Worm (Caenorhabditis elegans) whole organism, L4 larva: ENCODE data around the gene cdc-48.1.

Experiments
- F26F4.8 ChIP-seq: fragments of 200-800 bp; sonication (Bioruptor generic); conservative IDR thresholded peaks from 2 replicates; pipeline ENCODE4 v1.3.6; 2022; ENCODE audit warnings: missing genetic modification characterization, missing compliant biosample characterization
- F37D6.2 ChIP-seq: sonication (generic microtip); optimal IDR thresholded peaks from 2 replicates; lab custom pipeline; 2016; ENCODE audit warnings: mild to moderate bottlenecking, missing genetic modification characterization, missing compliant biosample characterization
- F49E8.2 ChIP-seq: sonication (generic microtip); optimal IDR thresholded peaks from 2 replicates; lab custom pipeline; 2016; ENCODE audit warnings: missing compliant biosample characterization, mild to moderate bottlenecking, missing genetic modification characterization, borderline replicate concordance
- R02D3.7 ChIP-seq: fragments of 150-350 bp; sonication (generic microtip); optimal IDR thresholded peaks from 3 replicates; lab custom pipeline; 2014; ENCODE audit warnings: missing biosample characterization, missing genetic modification characterization
- T20F7.1 ChIP-seq: fragments of 200-800 bp; sonication (Bioruptor generic); optimal IDR thresholded peaks from 2 replicates; lab custom pipeline; 2018; ENCODE audit warnings: mild to moderate bottlenecking, missing genetic modification characterization, missing compliant biosample characterization
- Y105C5A.15 ChIP-seq: fragments of 200-800 bp; sonication (Bioruptor generic); IDR thresholded peaks from 2 replicates; pipeline ENCODE4 v1.3.6; 2022; ENCODE audit warnings: missing genetic modification characterization, missing compliant biosample characterization
- Y48G9A.11 ChIP-seq: fragments of 200-800 bp; sonication (Bioruptor generic); IDR thresholded peaks from 2 replicates; pipeline ENCODE4 v1.3.6; 2022; ENCODE audit warnings: missing genetic modification reagents, missing genetic modification characterization, missing compliant biosample characterization
- Y75B8A.6 ChIP-seq: fragments of 200-800 bp; sonication (Bioruptor generic); IDR thresholded peaks from 2 replicates; pipeline ENCODE4 v1.3.6; 2022; ENCODE audit warnings: missing genetic modification reagents, missing genetic modification characterization, missing compliant biosample characterization
- ZK337.2 ChIP-seq: fragments of 200-800 bp; sonication (Bioruptor generic); IDR thresholded peaks from 2 replicates; pipeline ENCODE4 v1.3.6; 2022; ENCODE audit warnings: missing genetic modification reagents, missing genetic modification characterization, missing compliant biosample characterization
- ZK546.5 ChIP-seq, 2 experiments: sonication (generic microtip); optimal IDR thresholded peaks; 2 replicates each; lab custom pipeline; 2017; ENCODE audit warnings: missing biosample characterization in 2 of 2, missing genetic modification characterization in 2 of 2
- aha-1 ChIP-seq: fragments of 150-350 bp; peaks from one replicate; lab custom pipeline; 2014; ENCODE audit warnings: missing biosample characterization, missing genetic modification characterization
- ama-1 ChIP-seq: fragments of 150-350 bp; optimal IDR thresholded peaks from 2 replicates; lab custom pipeline; 2014; ENCODE audit warnings: inconsistent platforms, mixed read lengths
- arid-1 ChIP-seq: fragments of 200-800 bp; sonication (Bioruptor generic); conservative IDR thresholded peaks from 2 replicates; pipeline ENCODE4 v1.3.6; 2022; ENCODE audit warnings: missing genetic modification reagents, missing genetic modification characterization, missing compliant biosample characterization
- ceh-20 ChIP-seq: fragments of 200-800 bp; sonication (Bioruptor generic); IDR thresholded peaks from 2 replicates; pipeline ENCODE4 v1.3.6; 2022; ENCODE audit warnings: missing genetic modification reagents, missing genetic modification characterization, missing compliant biosample characterization
- ceh-28 ChIP-seq: fragments of 150-350 bp; optimal IDR thresholded peaks from 2 replicates; lab custom pipeline; 2014; ENCODE audit warnings: missing biosample characterization, missing genetic modification reagents, missing genetic modification characterization
- ceh-44 ChIP-seq: fragments of 200-800 bp; sonication (Bioruptor generic); IDR thresholded peaks from 2 replicates; pipeline ENCODE4 v1.3.6; 2022; ENCODE audit warnings: missing genetic modification reagents, missing genetic modification characterization, missing compliant biosample characterization
- daf-16 ChIP-seq, 3 experiments: sonication (generic microtip); optimal IDR thresholded peaks; 2 replicates each; lab custom pipeline; 2016 to 2017; ENCODE audit warnings: missing genetic modification characterization in 3 of 3, missing genetic modification reagents in 3 of 3, mild to moderate bottlenecking in 2 of 3, missing compliant biosample characterization in 2 of 3, missing biosample characterization in 1 of 3, moderate library complexity in 1 of 3
- daf-19 ChIP-seq: fragments of 200-800 bp; sonication (Bioruptor generic); conservative IDR thresholded peaks from 2 replicates; pipeline ENCODE4 v1.3.6; 2022; ENCODE audit warnings: missing genetic modification characterization, missing compliant biosample characterization
- daf-8 ChIP-seq: fragments of 200-800 bp; sonication (Bioruptor generic); IDR thresholded peaks from 2 replicates; pipeline ENCODE4 v1.3.6; 2022; ENCODE audit warnings: missing genetic modification characterization, missing compliant biosample characterization
- dmd-6 ChIP-seq: fragments of 200-800 bp; sonication (Bioruptor generic); IDR thresholded peaks from 2 replicates; pipeline ENCODE4 v1.3.6; 2022; ENCODE audit warnings: missing genetic modification reagents, missing genetic modification characterization, missing compliant biosample characterization
- dmd-9 ChIP-seq: fragments of 200-800 bp; sonication (Bioruptor generic); IDR thresholded peaks from 2 replicates; pipeline ENCODE4 v1.3.6; 2022; ENCODE audit warnings: missing genetic modification reagents, missing genetic modification characterization, missing compliant biosample characterization
- dve-1 ChIP-seq: sonication (generic microtip); optimal IDR thresholded peaks from 2 replicates; lab custom pipeline; 2017; ENCODE audit warnings: antibody characterized with exemption, mild to moderate bottlenecking, missing genetic modification characterization, missing compliant biosample characterization; ENCODE audit not compliant: insufficient read depth
- hif-1 ChIP-seq, 2 experiments: sonication (generic microtip); optimal IDR thresholded peaks; 2 replicates each; lab custom pipeline; 2016 to 2017; ENCODE audit warnings: missing compliant biosample characterization in 2 of 2, missing genetic modification characterization in 2 of 2, missing genetic modification reagents in 2 of 2, missing genotype in 2 of 2, mild to moderate bottlenecking in 1 of 2
- hlh-11 ChIP-seq: fragments of 200-800 bp; sonication (Bioruptor generic); optimal IDR thresholded peaks from 2 replicates; lab custom pipeline; 2018; ENCODE audit warnings: mild to moderate bottlenecking, missing genetic modification characterization, missing compliant biosample characterization
- hlh-30 ChIP-seq: sonication (generic microtip); optimal IDR thresholded peaks from 2 replicates; lab custom pipeline; 2017; ENCODE audit warnings: antibody characterized with exemption, mild to moderate bottlenecking, missing genetic modification characterization, missing compliant biosample characterization; ENCODE audit not compliant: insufficient read depth
- hmg-1.1 ChIP-seq: fragments of 200-800 bp; sonication (Bioruptor generic); IDR thresholded peaks from 2 replicates; pipeline ENCODE4 v1.3.6; 2022; ENCODE audit warnings: missing genetic modification reagents, missing genetic modification characterization, missing compliant biosample characterization
- lim-7 ChIP-seq: fragments of 200-800 bp; sonication (Bioruptor generic); IDR thresholded peaks from 2 replicates; pipeline ENCODE4 v1.3.6; 2022; ENCODE audit warnings: missing genetic modification characterization, missing compliant biosample characterization
- lin-1 ChIP-seq: fragments of 200-800 bp; sonication (Bioruptor generic); IDR thresholded peaks from 2 replicates; pipeline ENCODE4 v1.3.6; 2022; ENCODE audit warnings: missing genetic modification reagents, missing genetic modification characterization, missing compliant biosample characterization
- lin-39 ChIP-seq: fragments of 150-350 bp; optimal IDR thresholded peaks from 2 replicates; lab custom pipeline; 2014; ENCODE audit warnings: missing biosample characterization, missing genetic modification reagents, missing genetic modification characterization
- madf-5 ChIP-seq, 2 experiments: fragments of 200-800 bp; sonication (Bioruptor generic); IDR thresholded peaks; 2 replicates each; pipeline ENCODE4 v1.3.6; 2022; ENCODE audit warnings: missing compliant biosample characterization in 2 of 2, missing genetic modification characterization in 2 of 2
- mdl-1 ChIP-seq, 2 experiments: fragments of 150-350 bp in 1 of 2; sonication (generic microtip) in 1 of 2; optimal IDR thresholded peaks; 2 replicates each; lab custom pipeline; 2014 to 2017; ENCODE audit warnings: missing biosample characterization in 2 of 2, missing genetic modification characterization in 2 of 2
- mep-1 ChIP-seq: fragments of 150-350 bp; sonication (generic microtip); optimal IDR thresholded peaks from 3 replicates; lab custom pipeline; 2014; ENCODE audit warnings: missing biosample characterization, missing genetic modification characterization
- mxl-2 ChIP-seq: fragments of 200-800 bp; sonication (Bioruptor generic); conservative IDR thresholded peaks from 2 replicates; pipeline ENCODE4 v1.3.6; 2022; ENCODE audit warnings: missing genetic modification reagents, missing genetic modification characterization, missing compliant biosample characterization
- nhr-10 ChIP-seq: fragments of 150-350 bp; optimal IDR thresholded peaks from 2 replicates; lab custom pipeline; 2014; ENCODE audit warnings: missing biosample characterization, missing genetic modification characterization
- nhr-102 ChIP-seq: sonication (generic microtip); optimal IDR thresholded peaks from 2 replicates; lab custom pipeline; 2016; ENCODE audit warnings: mild to moderate bottlenecking, missing genetic modification characterization, moderate library complexity, missing compliant biosample characterization
- nhr-11 ChIP-seq: fragments of 150-350 bp; optimal IDR thresholded peaks from 2 replicates; lab custom pipeline; 2014; ENCODE audit warnings: missing biosample characterization, missing genetic modification characterization
- nhr-41 ChIP-seq: fragments of 200-800 bp; sonication (Bioruptor generic); IDR thresholded peaks from 2 replicates; pipeline ENCODE4 v1.3.6; 2022; ENCODE audit warnings: missing genetic modification reagents, missing genetic modification characterization, missing compliant biosample characterization
- nhr-6 ChIP-seq: fragments of 150-350 bp; optimal IDR thresholded peaks from 2 replicates; lab custom pipeline; 2014; ENCODE audit warnings: missing biosample characterization, missing genetic modification characterization
- sdz-12 ChIP-seq: fragments of 200-800 bp; sonication (Bioruptor generic); optimal IDR thresholded peaks from 2 replicates; lab custom pipeline; 2018; ENCODE audit warnings: mild to moderate bottlenecking, missing genetic modification characterization, missing compliant biosample characterization
- set-16 ChIP-seq: fragments of 200-800 bp; sonication (Bioruptor generic); IDR thresholded peaks from 2 replicates; pipeline ENCODE4 v1.3.6; 2022; ENCODE audit warnings: missing genetic modification reagents, missing genetic modification characterization, missing compliant biosample characterization
- skn-1 ChIP-seq: fragments of 150-350 bp; optimal IDR thresholded peaks from 2 replicates; lab custom pipeline; 2014; ENCODE audit warnings: missing biosample characterization, missing genetic modification characterization
- spr-1 ChIP-seq: sonication (generic microtip); optimal IDR thresholded peaks from 2 replicates; lab custom pipeline; 2016; ENCODE audit warnings: mild to moderate bottlenecking, missing genetic modification characterization, missing compliant biosample characterization
- tra-1 ChIP-seq: fragments of 200-800 bp; sonication (Bioruptor generic); IDR thresholded peaks from 2 replicates; pipeline ENCODE4 v1.3.6; 2022; ENCODE audit warnings: missing genetic modification reagents, missing genetic modification characterization, missing compliant biosample characterization
- unc-39 ChIP-seq: sonication (generic microtip); optimal IDR thresholded peaks from 2 replicates; lab custom pipeline; 2017; ENCODE audit warnings: missing biosample characterization, missing genetic modification characterization
- unc-62 ChIP-seq, 3 experiments: fragments of 150-350 bp in 1 of 3; sonication (generic microtip); optimal IDR thresholded peaks in 2 of 3; peaks in 1 of 3; 1 replicate in 1 of 3; 2 replicates in 2 of 3; lab custom pipeline; 2014 to 2017; ENCODE audit warnings: missing biosample characterization in 3 of 3, missing genetic modification characterization in 3 of 3, missing genetic modification reagents in 3 of 3, missing genotype in 1 of 3
- vab-7 ChIP-seq: fragments of 200-800 bp; sonication (Bioruptor generic); IDR thresholded peaks from 2 replicates; pipeline ENCODE4 v1.3.6; 2022; ENCODE audit warnings: missing genetic modification reagents, missing genetic modification characterization, missing compliant biosample characterization
- zag-1 ChIP-seq: fragments of 150-350 bp; optimal IDR thresholded peaks from 2 replicates; lab custom pipeline; 2014; ENCODE audit warnings: missing biosample characterization, missing genetic modification characterization
- zfp-2 ChIP-seq: sonication (generic microtip); optimal IDR thresholded peaks from 2 replicates; lab custom pipeline; 2016; ENCODE audit warnings: mild to moderate bottlenecking, missing genetic modification characterization, missing compliant biosample characterization
- zip-11 ChIP-seq: fragments of 200-800 bp; sonication (Bioruptor generic); IDR thresholded peaks from 2 replicates; pipeline ENCODE4 v1.3.6; 2022; ENCODE audit warnings: missing genetic modification characterization, missing compliant biosample characterization
- zip-2 ChIP-seq: fragments of 150-350 bp; optimal IDR thresholded peaks from 2 replicates; lab custom pipeline; 2014; ENCODE audit warnings: missing biosample characterization, missing genetic modification characterization

Gene cdc-48.1

DNA sequence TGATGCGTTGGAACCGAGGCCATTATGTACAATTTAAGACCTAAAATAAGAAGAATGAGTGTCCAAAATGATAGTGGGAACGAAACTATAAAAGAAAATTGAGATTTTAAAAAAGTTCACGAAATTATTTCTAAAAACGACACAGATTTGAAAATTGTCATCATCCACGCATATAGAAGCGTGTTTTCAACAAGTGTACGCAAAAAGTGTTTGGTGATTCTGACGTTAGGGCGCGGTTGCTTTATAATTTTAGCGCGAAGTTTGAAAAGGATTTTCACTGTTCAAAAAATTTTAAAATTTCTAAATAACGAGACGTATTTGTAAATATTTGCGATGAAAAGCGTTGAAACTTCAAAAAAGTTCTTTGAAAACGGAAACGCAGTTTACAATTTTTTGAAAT is at the start of gene cdc-48.1 (continued):
- TF ChIP-seq nhr-11 (tag; lab: Kevin White, UChicago), result peak; percentile 100
- peak; percentile 99 for TF ChIP-seq vab-7 (GFP tag; lab: Robert Waterston, UW)
- peak; percentile 73 for TF ChIP-seq skn-1 (tag; lab: Kevin White, UChicago)
- peak; percentile 93 for TF ChIP-seq mxl-2 (GFP tag; lab: Robert Waterston, UW)
- peak; percentile 99 for TF ChIP-seq T20F7.1 (GFP tag; lab: Kevin White, UChicago)
- TF ChIP-seq ceh-28 (tag; lab: Kevin White, UChicago), result peak; percentile 72
- peak; percentile 100 for TF ChIP-seq mep-1 (tag; lab: Kevin White, UChicago)
- peak; percentile 98 for TF ChIP-seq nhr-102 (tag; lab: Kevin White, UChicago)
- peak; percentile 19 to 100 for TF ChIP-seq unc-62 (GFP tag; optimal IDR thresholded peaks at IDR 0.05 in 1 of 2; lab: Kevin White, UChicago)
- no peak for TF ChIP-seq unc-62 (tag; optimal IDR thresholded peaks at IDR 0.05; lab: Kevin White, UChicago)
- peak; percentile 99 for TF ChIP-seq arid-1 (GFP tag; lab: Robert Waterston, UW)
- TF ChIP-seq Y75B8A.6, result peak; percentile 99
- peak; percentile 95 for TF ChIP-seq Y48G9A.11 (GFP tag; lab: Robert Waterston, UW)
- peak; percentile 91 to 94 for TF ChIP-seq daf-16 (GFP tag; optimal IDR thresholded peaks at IDR 0.05; lab: Kevin White, UChicago)
- peak; percentile 97 for TF ChIP-seq daf-16 (tag; optimal IDR thresholded peaks at IDR 0.05; lab: Kevin White, UChicago)
- no peak for TF ChIP-seq unc-39 (tag; lab: Kevin White, UChicago)
- peak; percentile 92; the same call in 1 of the 2 replicates for TF ChIP-seq daf-8 (GFP tag; lab: Robert Waterston, UW)
- peak; percentile 96 for TF ChIP-seq ceh-44 (GFP tag; lab: Robert Waterston, UW)
- peak; percentile 99 for TF ChIP-seq hlh-30 (tag; lab: Kevin White, UChicago)
- peak; percentile 98 for TF ChIP-seq lin-39 (tag; lab: Kevin White, UChicago)
- TF ChIP-seq F49E8.2 (tag; lab: Kevin White, UChicago), result peak; percentile 97
- peak; percentile 97 for TF ChIP-seq nhr-41 (GFP tag; lab: Robert Waterston, UW)
- TF ChIP-seq madf-5 (GFP tag; IDR thresholded peaks at IDR 0.05; lab: Robert Waterston, UW), result peak; percentile 88 to 94; a peak in 3 of 4 replicates
- TF ChIP-seq sdz-12 (GFP tag; lab: Kevin White, UChicago), result peak; percentile 96
- TF ChIP-seq R02D3.7 (tag; lab: Kevin White, UChicago), result peak; percentile 67
- TF ChIP-seq aha-1 (tag; lab: Kevin White, UChicago), result peak; percentile 100
- peak; percentile 99 for TF ChIP-seq hlh-11 (tag; lab: Kevin White, UChicago)
- TF ChIP-seq ceh-20, result peak; percentile 100
- peak; percentile 94 for TF ChIP-seq zfp-2 (tag; lab: Kevin White, UChicago)
- peak; percentile 98 for TF ChIP-seq daf-19 (GFP tag; lab: Robert Waterston, UW)
- TF ChIP-seq lin-1 (GFP tag; lab: Robert Waterston, UW), result peak; percentile 99
- peak; percentile 54; the same call in 1 of the 2 replicates for TF ChIP-seq F26F4.8
- peak; percentile 98 for TF ChIP-seq nhr-10 (tag; lab: Kevin White, UChicago)
- peak; percentile 100 for TF ChIP-seq dve-1 (tag; lab: Kevin White, UChicago)
- peak; percentile 85 for TF ChIP-seq ama-1 (lab: Kevin White, UChicago)
- TF ChIP-seq set-16 (GFP tag; lab: Robert Waterston, UW), result peak; percentile 30; the same call in 1 of the 2 replicates
- peak in 1 of 2 experiments; percentile 90 for TF ChIP-seq ZK546.5 (tag; optimal IDR thresholded peaks at IDR 0.05; lab: Kevin White, UChicago)
- TF ChIP-seq tra-1 (GFP tag; lab: Robert Waterston, UW), result peak; percentile 100
- peak; percentile 73 to 98 for TF ChIP-seq mdl-1 (tag; optimal IDR thresholded peaks at IDR 0.05; lab: Kevin White, UChicago)
- TF ChIP-seq spr-1, result peak; percentile 98
- TF ChIP-seq zip-11, result peak; percentile 75; the same call in 1 of the 2 replicates
- TF ChIP-seq hif-1 (tag; optimal IDR thresholded peaks at IDR 0.05; lab: Kevin White, UChicago), result peak; percentile 89 to 97
- TF ChIP-seq ZK337.2 (GFP tag; lab: Robert Waterston, UW), result peak; percentile 97
- TF ChIP-seq dmd-6 (GFP tag; lab: Robert Waterston, UW), result peak; percentile 100
- peak; percentile 95 for TF ChIP-seq zip-2 (tag; lab: Kevin White, UChicago)
- peak; percentile 97 for TF ChIP-seq F37D6.2
- peak; percentile 99 for TF ChIP-seq hmg-1.1 (GFP tag; lab: Robert Waterston, UW)
- peak; percentile 92 for TF ChIP-seq zag-1 (tag; lab: Kevin White, UChicago)
- peak; percentile 93 for TF ChIP-seq Y105C5A.15 (GFP tag; lab: Robert Waterston, UW)
- peak; percentile 100 for TF ChIP-seq nhr-6 (tag; lab: Kevin White, UChicago)
- TF ChIP-seq dmd-9 (GFP tag; lab: Robert Waterston, UW), result peak; percentile 98
- peak; percentile 83 for TF ChIP-seq lim-7
